Worm (Caenorhabditis elegans): ENCODE measurements around the gene ssp-32.

Gene ssp-32

DNA sequence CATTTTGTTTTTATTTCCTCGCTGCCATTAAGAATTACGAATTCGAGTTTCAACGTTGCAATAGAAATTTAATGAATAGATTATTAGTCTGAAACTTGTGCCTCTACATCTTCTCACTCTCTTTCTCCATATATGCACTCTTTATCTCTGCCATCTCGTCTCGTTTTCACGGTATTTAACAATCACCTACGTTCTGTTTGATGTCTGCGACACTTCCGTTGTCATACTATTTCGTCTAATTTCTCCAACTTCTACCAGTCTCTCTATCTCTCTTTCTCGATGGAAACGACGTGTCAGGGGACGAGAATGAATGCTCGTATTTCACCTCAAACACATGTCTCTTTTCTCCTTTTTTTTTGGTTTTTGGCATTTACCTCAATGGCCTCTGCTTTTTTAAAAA is 21.4 kb upstream of the ssp-32 start (continued):
- TF ChIP-seq rnt-1 (tag; optimal IDR thresholded peaks at IDR 0.05): no peak
- no peak for TF ChIP-seq npax-4 (tag; optimal IDR thresholded peaks at IDR 0.05)
- no peak for TF ChIP-seq lin-11 (tag; optimal IDR thresholded peaks at IDR 0.05)
- no peak for TF ChIP-seq ahr-1 (tag; optimal IDR thresholded peaks at IDR 0.05)
- TF ChIP-seq ceh-18 (tag; optimal IDR thresholded peaks at IDR 0.05): peak; percentile 11
- TF ChIP-seq madf-2 (tag; optimal IDR thresholded peaks at IDR 0.05): no peak
- TF ChIP-seq hlh-6 (tag; optimal IDR thresholded peaks at IDR 0.05): no peak
- TF ChIP-seq T23F11.4 (GFP tag; optimal IDR thresholded peaks at IDR 0.05): no peak
- TF ChIP-seq unc-42 (tag; optimal IDR thresholded peaks at IDR 0.05): no peak
- no peak for TF ChIP-seq ceh-2 (tag; optimal IDR thresholded peaks at IDR 0.05)
- TF ChIP-seq pax-1 (tag; optimal IDR thresholded peaks at IDR 0.05): no peak
- TF ChIP-seq ref-2 (tag; optimal IDR thresholded peaks at IDR 0.05): no peak
- TF ChIP-seq che-1 (tag; optimal IDR thresholded peaks at IDR 0.05): no peak
- peak; percentile 31 for TF ChIP-seq hlh-30 (tag; optimal IDR thresholded peaks at IDR 0.05; ENCODE audit: insufficient read depth)
- TF ChIP-seq fax-1 (tag; optimal IDR thresholded peaks at IDR 0.05): no peak
- TF ChIP-seq unc-55 (GFP tag; optimal IDR thresholded peaks at IDR 0.05): peak; percentile 9
- TF ChIP-seq K02D7.2 (tag; optimal IDR thresholded peaks at IDR 0.05): no peak
- TF ChIP-seq Y22D7AL.16 (tag; optimal IDR thresholded peaks at IDR 0.05): no peak
- no peak for TF ChIP-seq gmeb-2 (tag; optimal IDR thresholded peaks at IDR 0.05)
- no peak for TF ChIP-seq sdc-2 (tag; optimal IDR thresholded peaks at IDR 0.05)
- no peak for TF ChIP-seq ceh-45 (GFP tag; IDR thresholded peaks at IDR 0.05)
- TF ChIP-seq K09A11.1 (tag; optimal IDR thresholded peaks at IDR 0.05; ENCODE audit: insufficient read depth): no peak
- TF ChIP-seq pha-2 (tag; optimal IDR thresholded peaks at IDR 0.05): no peak
- TF ChIP-seq ceh-30 (tag; optimal IDR thresholded peaks at IDR 0.05): no peak
- no peak for TF ChIP-seq ceh-6 (GFP tag; optimal IDR thresholded peaks at IDR 0.05)
- no peak for TF ChIP-seq pag-3 (tag; optimal IDR thresholded peaks at IDR 0.05; ENCODE audit: borderline replicate concordance)

DNA sequence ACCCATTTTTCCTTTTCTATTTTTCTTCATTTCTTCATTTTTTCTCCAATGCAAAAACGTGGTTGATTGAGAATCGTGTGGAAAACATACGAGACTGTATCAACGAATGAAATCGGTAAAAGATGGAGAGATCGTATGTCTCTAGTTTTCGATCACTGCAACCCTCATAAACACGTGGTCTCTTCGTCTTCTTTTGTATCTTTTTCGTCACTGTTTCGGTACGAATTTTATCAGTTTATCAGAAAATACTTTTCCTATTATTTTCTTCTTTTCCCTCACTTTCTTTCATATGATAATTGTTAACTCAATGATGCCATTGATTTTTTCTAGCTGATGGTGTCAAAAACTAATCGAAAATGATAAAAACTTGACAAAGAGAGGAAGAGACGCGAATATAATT is 19.5 kb upstream of the ssp-32 start:
- TF ChIP-seq sox-4 (tag; optimal IDR thresholded peaks at IDR 0.05) (no peak), rnt-1 (tag; optimal IDR thresholded peaks at IDR 0.05) (no peak), ceh-9 (tag; optimal IDR thresholded peaks at IDR 0.05) (no peak), T23F11.4 (GFP tag; optimal IDR thresholded peaks at IDR 0.05) (no peak), pag-3 (tag; optimal IDR thresholded peaks at IDR 0.05; ENCODE audit: borderline replicate concordance) (no peak), pat-9 (tag; optimal IDR thresholded peaks at IDR 0.05) (no peak), unc-55 (GFP tag; optimal IDR thresholded peaks at IDR 0.05) (no peak), syd-9 (tag; optimal IDR thresholded peaks at IDR 0.05) (no peak), ceh-48 (tag; optimal IDR thresholded peaks at IDR 0.05) (no peak), hlh-13 (GFP tag; optimal IDR thresholded peaks at IDR 0.05) (no peak), sdc-2 (tag; optimal IDR thresholded peaks at IDR 0.05) (no peak), ets-4 (tag; optimal IDR thresholded peaks at IDR 0.05) (no peak), lim-6 (tag; optimal IDR thresholded peaks at IDR 0.05) (no peak)

DNA sequence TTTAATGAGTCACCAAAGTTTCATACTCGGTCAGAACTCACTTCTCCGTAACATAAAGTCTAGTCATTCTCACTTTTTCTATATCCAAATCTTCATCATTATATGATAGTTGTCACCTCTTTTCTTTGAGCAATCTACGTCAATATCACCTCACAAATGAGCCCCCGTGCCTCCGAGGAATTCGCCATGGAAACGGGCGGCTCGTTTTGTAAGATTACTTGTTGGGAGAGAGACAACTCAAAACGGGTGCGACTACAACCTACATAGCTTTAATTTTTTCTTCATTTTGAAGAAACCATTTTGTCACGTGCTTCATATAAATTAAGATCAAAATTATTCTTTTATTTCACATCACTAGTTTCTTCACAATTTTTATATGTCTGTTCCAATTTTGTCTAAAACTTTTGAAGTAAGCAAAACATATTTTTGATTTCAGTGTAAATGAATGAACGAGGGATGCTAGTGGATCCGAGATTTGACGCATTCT is 16.3 kb upstream of the ssp-32 start, which contains the start of gene nhr-4:
Gene nhr-4 (plus strand): TSS at position 437 of the 487 bp plus-strand sequence.
- TF ChIP-seq sox-4 (tag; optimal IDR thresholded peaks at IDR 0.05) (no peak), pag-3 (tag; optimal IDR thresholded peaks at IDR 0.05; ENCODE audit: borderline replicate concordance) (no peak)

DNA sequence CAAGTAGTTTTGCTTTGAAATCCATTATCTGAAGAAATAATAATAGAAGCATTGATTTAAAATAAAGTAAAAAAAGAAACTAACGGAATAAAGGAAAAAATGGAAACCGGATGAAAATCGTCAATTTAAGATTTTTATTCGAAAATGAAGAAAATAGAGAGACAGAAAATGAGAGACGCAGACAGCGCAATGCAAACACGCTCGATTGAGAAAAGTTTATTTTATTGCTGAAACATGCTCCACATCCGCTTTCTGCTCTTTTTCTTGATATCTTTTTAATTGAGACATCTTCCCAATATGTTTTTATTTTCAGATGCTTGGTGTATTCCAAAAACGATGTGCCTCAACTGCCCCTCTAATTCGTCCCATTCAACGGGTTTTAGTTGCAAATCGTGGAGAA is 10.9 kb upstream of the ssp-32 start, which contains the start of the genes prp-18 and mccc-1:
Gene prp-18 (minus strand): TSS at position 127 of the 400 bp plus-strand sequence.
Gene mccc-1 (plus strand): TSS at position 314 of the 400 bp plus-strand sequence.
- no peak for TF ChIP-seq rnt-1 (tag; optimal IDR thresholded peaks at IDR 0.05)
- TF ChIP-seq ceh-45 (GFP tag; IDR thresholded peaks at IDR 0.05): no peak
- peak; percentile 86 for TF ChIP-seq unc-42 (tag; optimal IDR thresholded peaks at IDR 0.05)
- no peak for TF ChIP-seq eyg-1 (tag; optimal IDR thresholded peaks at IDR 0.05)
- TF ChIP-seq pax-1 (tag; optimal IDR thresholded peaks at IDR 0.05): no peak
- TF ChIP-seq ceh-19 (GFP tag; optimal IDR thresholded peaks at IDR 0.05): no peak
- peak; percentile 16 for TF ChIP-seq nfya-1 (tag; optimal IDR thresholded peaks at IDR 0.05)
- TF ChIP-seq ama-1 (optimal IDR thresholded peaks at IDR 0.05): no peak
- peak; percentile 2 for TF ChIP-seq dve-1 (tag; optimal IDR thresholded peaks at IDR 0.05)
- TF ChIP-seq elt-2 (tag; optimal IDR thresholded peaks at IDR 0.05): no peak
- peak; percentile 28 for TF ChIP-seq unc-55 (GFP tag; optimal IDR thresholded peaks at IDR 0.05)
- peak; percentile 44 for TF ChIP-seq ceh-31 (tag; optimal IDR thresholded peaks at IDR 0.05)
- TF ChIP-seq hlh-6 (tag; optimal IDR thresholded peaks at IDR 0.05): no peak
- no peak for TF ChIP-seq pqm-1 (tag; optimal IDR thresholded peaks at IDR 0.05)
- TF ChIP-seq ahr-1 (tag; optimal IDR thresholded peaks at IDR 0.05): no peak
